Fruit fly (Drosophila melanogaster) whole organism, wandering third instar larva: ENCODE data around the gene Wdr59.

Experiments
- Abd-B ChIP-seq: fragments of >200 bp; optimal IDR thresholded peaks from 2 replicates; lab custom pipeline; 2017; ENCODE audit warnings: missing biosample characterization, missing genetic modification characterization
- CG32264 ChIP-seq: fragments of 200-800 bp; sonication (Bioruptor generic); optimal IDR thresholded peaks from 2 replicates; lab custom pipeline; 2016; ENCODE audit warnings: missing biosample characterization, missing genetic modification characterization
- CrebA ChIP-seq: fragments of 200-800 bp; sonication (Bioruptor generic); optimal IDR thresholded peaks from 2 replicates; lab custom pipeline; 2016; ENCODE audit warnings: missing biosample characterization, mild to moderate bottlenecking, missing genetic modification characterization, borderline replicate concordance
- Dfd ChIP-seq: fragments of >200 bp; optimal IDR thresholded peaks from 2 replicates; lab custom pipeline; 2017; ENCODE audit warnings: missing biosample characterization, missing genetic modification characterization
- Dif ChIP-seq: fragments of 200-275, 200-300 bp; sonication (Bioruptor generic); optimal IDR thresholded peaks from 2 replicates; lab custom pipeline; 2018; ENCODE audit warnings: missing biosample characterization, missing genetic modification characterization; ENCODE audit not compliant: partially characterized antibody
- HLH106 ChIP-seq: fragments of 200-800 bp; optimal IDR thresholded peaks from 3 replicates; lab custom pipeline; 2019; ENCODE audit warnings: missing biosample characterization, mild to moderate bottlenecking, missing genetic modification characterization, moderate library complexity
- Hnf4 ChIP-seq: fragments of 200-800 bp; sonication (Bioruptor generic); optimal IDR thresholded peaks from 2 replicates; lab custom pipeline; 2016; ENCODE audit warnings: missing biosample characterization, mild to moderate bottlenecking, missing genetic modification characterization
- Hr78 ChIP-seq: fragments of >200 bp; optimal IDR thresholded peaks from 2 replicates; lab custom pipeline; 2017; ENCODE audit warnings: missing biosample characterization, missing genetic modification characterization
- Hr83 ChIP-seq: fragments of 200-300 bp; sonication (Bioruptor generic); optimal IDR thresholded peaks from 2 replicates; lab custom pipeline; 2016; ENCODE audit warnings: missing biosample characterization, mild to moderate bottlenecking, missing genetic modification characterization, moderate library complexity; ENCODE audit not compliant: poor library complexity, severe bottlenecking
- Jra ChIP-seq: sonication (Bioruptor generic); optimal IDR thresholded peaks from 2 replicates; lab custom pipeline; 2016; ENCODE audit warnings: missing biosample characterization, missing genetic modification characterization
- Myc ChIP-seq: fragments of >200 bp; optimal IDR thresholded peaks from 2 replicates; lab custom pipeline; 2017
- OdsH ChIP-seq: fragments of 200-800 bp; sonication (Bioruptor generic); optimal IDR thresholded peaks from 2 replicates; lab custom pipeline; 2016; ENCODE audit warnings: missing biosample characterization, mild to moderate bottlenecking, missing genetic modification characterization
- Rel ChIP-seq, 2 experiments: fragments of 200-800 bp; sonication (Bioruptor generic) in 1 of 2; optimal IDR thresholded peaks; 2 replicates in 1 of 2; 3 replicates in 1 of 2; lab custom pipeline; 2016 to 2019; ENCODE audit warnings: mild to moderate bottlenecking in 2 of 2, missing biosample characterization in 2 of 2, missing genetic modification characterization in 2 of 2, moderate library complexity in 1 of 2
- Sp1 ChIP-seq: fragments of 200-800 bp; sonication (Bioruptor generic); optimal IDR thresholded peaks from 3 replicates; lab custom pipeline; 2019; ENCODE audit warnings: missing biosample characterization, mild to moderate bottlenecking, missing genetic modification characterization, moderate library complexity
- Vsx2 ChIP-seq: fragments of 200-300, 225-300 bp; sonication (Bioruptor generic); optimal IDR thresholded peaks from 2 replicates; lab custom pipeline; 2018; ENCODE audit warnings: missing biosample characterization, missing genetic modification characterization; ENCODE audit not compliant: partially characterized antibody
- br ChIP-seq: fragments of 200-800 bp; sonication (Bioruptor generic); optimal IDR thresholded peaks from 2 replicates; lab custom pipeline; 2016; ENCODE audit warnings: missing biosample characterization, missing genetic modification characterization
- brk ChIP-seq: fragments of 200-800 bp; sonication (Bioruptor generic); optimal IDR thresholded peaks from 2 replicates; lab custom pipeline; 2016; ENCODE audit warnings: missing biosample characterization, mild to moderate bottlenecking, missing genetic modification characterization
- dl ChIP-seq, 2 experiments: fragments of 175-275, 200-275 bp in 1 of 2; fragments of 200-275 bp in 1 of 2; sonication (Bioruptor generic); optimal IDR thresholded peaks; lab custom pipeline; 2018; ENCODE audit warnings: mild to moderate bottlenecking in 2 of 2, missing biosample characterization in 2 of 2, missing genetic modification characterization in 2 of 2, moderate library complexity in 2 of 2; ENCODE audit not compliant: partially characterized antibody in 2 of 2, insufficient read depth in 1 of 2
- dmrt93B ChIP-seq: fragments of 200-800 bp; sonication (Bioruptor generic); optimal IDR thresholded peaks from 2 replicates; lab custom pipeline; 2018; ENCODE audit warnings: missing biosample characterization, mild to moderate bottlenecking, missing genetic modification characterization
- dsf ChIP-seq: sonication (Bioruptor generic); optimal IDR thresholded peaks from 2 replicates; lab custom pipeline; 2016; ENCODE audit warnings: missing biosample characterization, missing genetic modification characterization, borderline replicate concordance
- ey ChIP-seq: fragments of 200-800 bp; sonication (Bioruptor generic); optimal IDR thresholded peaks from 2 replicates; lab custom pipeline; 2016; ENCODE audit warnings: missing biosample characterization, missing genetic modification characterization
- fru ChIP-seq: fragments of 200-800 bp; sonication (Bioruptor generic); optimal IDR thresholded peaks from 3 replicates; lab custom pipeline; 2016; ENCODE audit warnings: missing biosample characterization, mild to moderate bottlenecking, missing genetic modification characterization
- h ChIP-seq: fragments of 200-800 bp; sonication (Bioruptor generic); optimal IDR thresholded peaks from 3 replicates; lab custom pipeline; 2016; ENCODE audit warnings: missing biosample characterization, mild to moderate bottlenecking, missing genetic modification characterization
- jim ChIP-seq: fragments of 175-275, 200-325 bp; sonication (Bioruptor generic); optimal IDR thresholded peaks from 2 replicates; lab custom pipeline; 2016; ENCODE audit warnings: missing biosample characterization, mild to moderate bottlenecking, missing genetic modification characterization
- lola ChIP-seq: fragments of >200 bp; optimal IDR thresholded peaks from 2 replicates; lab custom pipeline; 2017; ENCODE audit warnings: missing biosample characterization, missing genetic modification characterization
- pan ChIP-seq: fragments of >200 bp; optimal IDR thresholded peaks from 2 replicates; lab custom pipeline; 2017
- psq ChIP-seq: fragments of 200-800 bp; sonication (Bioruptor generic); optimal IDR thresholded peaks from 3 replicates; lab custom pipeline; 2017; ENCODE audit warnings: missing biosample characterization, mild to moderate bottlenecking, missing genetic modification characterization, moderate library complexity
- rgr ChIP-seq: fragments of 200-800 bp; sonication (Bioruptor generic); optimal IDR thresholded peaks from 3 replicates; lab custom pipeline; 2016; ENCODE audit warnings: missing biosample characterization, mild to moderate bottlenecking, missing genetic modification characterization
- sage ChIP-seq: fragments of 200-800 bp; sonication (Bioruptor generic); optimal IDR thresholded peaks from 2 replicates; lab custom pipeline; 2016; ENCODE audit warnings: missing biosample characterization, mild to moderate bottlenecking, missing genetic modification characterization
- sv ChIP-seq: fragments of 200-800 bp; sonication (Bioruptor generic); optimal IDR thresholded peaks from 3 replicates; lab custom pipeline; 2016; ENCODE audit warnings: missing biosample characterization, missing genetic modification characterization
- usp ChIP-seq: fragments of >200 bp; optimal IDR thresholded peaks from 2 replicates; lab custom pipeline; 2017; ENCODE audit warnings: missing biosample characterization, missing genetic modification characterization
- woc ChIP-seq: sonication (Bioruptor generic); optimal IDR thresholded peaks from 2 replicates; lab custom pipeline; 2016; ENCODE audit warnings: missing biosample characterization, mild to moderate bottlenecking, missing genetic modification characterization

Wdr59 gene

dm6 chr2L:11106562-11106962 lies 15.3 kb downstream of the Wdr59 start, which contains the start of gene Reps (continued):
- no peak for TF ChIP-seq dl (GFP tag; optimal IDR thresholded peaks at IDR 0.05; lab: Kevin White, UChicago; ENCODE audit: insufficient read depth in 1 of 2, partially characterized antibody in 2 of 2)
- peak; percentile 87 for TF ChIP-seq jim

- no peak for TF ChIP-seq sage (GFP tag; lab: Kevin White, UChicago)
- peak; percentile 76 for TF ChIP-seq ey (GFP tag; lab: Kevin White, UChicago)
- TF ChIP-seq dl (GFP tag; optimal IDR thresholded peaks at IDR 0.05; lab: Kevin White, UChicago; ENCODE audit: insufficient read depth in 1 of 2, partially characterized antibody in 2 of 2): no peak
- no peak for TF ChIP-seq Myc (lab: Kevin White, UChicago)
- TF ChIP-seq Sp1: peak; percentile 81
- TF ChIP-seq Jra (GFP tag; lab: Kevin White, UChicago): peak; percentile 47
- no peak for TF ChIP-seq br (GFP tag; lab: Kevin White, UChicago)
- no peak for TF ChIP-seq Dfd (GFP tag; lab: Kevin White, UChicago)
- peak; percentile 79 for TF ChIP-seq OdsH
- peak; percentile 75 for TF ChIP-seq HLH106 (tag; lab: Kevin White, UChicago)
- TF ChIP-seq sv: peak; percentile 35
- no peak for TF ChIP-seq Hnf4 (GFP tag; lab: Kevin White, UChicago)
- peak; percentile 16 for TF ChIP-seq Rel (GFP tag; optimal IDR thresholded peaks at IDR 0.05; lab: Kevin White, UChicago)
- no peak for TF ChIP-seq Rel (tag; optimal IDR thresholded peaks at IDR 0.05; lab: Kevin White, UChicago)
- TF ChIP-seq Hr83 (GFP tag; lab: Kevin White, UChicago): no peak
- TF ChIP-seq psq (GFP tag; lab: Kevin White, UChicago): peak; percentile 63
Measured at dm6 chr2L:11113011-11113528, 21.8 kb downstream of the Wdr59 start, which contains the start of gene Idua. Idua (minus strand) TSS chr2L:11113061.

dm6 chr2L:11113714-11114113 lies 22.5 kb downstream of the Wdr59 start, which contains the start of gene Gr32a:
Gr32a (plus strand) TSS chr2L:11114014.
- TF ChIP-seq CrebA (no peak), ey (GFP tag; lab: Kevin White, UChicago) (no peak), Vsx2 (GFP tag; lab: Kevin White, UChicago) (no peak), psq (GFP tag; lab: Kevin White, UChicago) (no peak), OdsH (no peak), lola (GFP tag; lab: Kevin White, UChicago) (no peak), CG32264 (no peak), fru (GFP tag; lab: Kevin White, UChicago) (no peak)

- TF ChIP-seq pan (lab: Kevin White, UChicago) (no peak), Hr83 (GFP tag; lab: Kevin White, UChicago) (peak; percentile 14)
Measured at dm6 chr2L:11119966-11120517, 28.8 kb downstream of the Wdr59 start, which contains the start of gene CG6230. CG6230 (minus strand) TSS chr2L:11120319.

- no peak for TF ChIP-seq Jra (GFP tag; lab: Kevin White, UChicago)
- TF ChIP-seq dl (GFP tag; optimal IDR thresholded peaks at IDR 0.05; lab: Kevin White, UChicago; ENCODE audit: insufficient read depth in 1 of 2, partially characterized antibody in 2 of 2): no peak
- TF ChIP-seq Hr83 (GFP tag; lab: Kevin White, UChicago): no peak
- no peak for TF ChIP-seq Hr78 (GFP tag; lab: Kevin White, UChicago)
- no peak for TF ChIP-seq fru (GFP tag; lab: Kevin White, UChicago)
- no peak for TF ChIP-seq Dfd (GFP tag; lab: Kevin White, UChicago)
- TF ChIP-seq h (GFP tag; lab: Kevin White, UChicago): no peak
- no peak for TF ChIP-seq usp (GFP tag; lab: Kevin White, UChicago)
- no peak for TF ChIP-seq rgr (GFP tag; lab: Kevin White, UChicago)
- no peak for TF ChIP-seq Vsx2 (GFP tag; lab: Kevin White, UChicago)
- no peak for TF ChIP-seq dsf (GFP tag; lab: Kevin White, UChicago)
- no peak for TF ChIP-seq woc (GFP tag; lab: Kevin White, UChicago)
- TF ChIP-seq Abd-B (GFP tag; lab: Kevin White, UChicago): no peak
- no peak for TF ChIP-seq dmrt93B (GFP tag; lab: Kevin White, UChicago)
- no peak for TF ChIP-seq brk (GFP tag; lab: Kevin White, UChicago)
- TF ChIP-seq Dif (GFP tag; lab: Kevin White, UChicago): no peak
- no peak for TF ChIP-seq CrebA
- TF ChIP-seq, all 38 proteins: peak for 0
Measured at dm6 chr2L:11121614-11122013, 30.4 kb downstream of the Wdr59 start, which contains the start of gene Dnaaf4. Dnaaf4 (minus strand) TSS chr2L:11121714.
